Fruit fly (Drosophila melanogaster) Kc167 (cell line): ENCODE results near the gene CG8360.

ENCODE experiments used
- Myc ChIP-seq: fragments of >200 bp; optimal IDR thresholded peaks from 2 replicates; lab custom pipeline; 2017; ENCODE audit warnings: missing external identifiers
- Sin3A ChIP-seq: fragments of >200 bp; optimal IDR thresholded peaks from 2 replicates; lab custom pipeline; 2018; ENCODE audit warnings: missing external identifiers
- h ChIP-seq: fragments of >200 bp; optimal IDR thresholded peaks from 3 replicates; lab custom pipeline; 2018; ENCODE audit warnings: missing external identifiers
- insv ChIP-seq: fragments of >200 bp; optimal IDR thresholded peaks from 3 replicates; lab custom pipeline; 2018; ENCODE audit warnings: missing external identifiers
- psq ChIP-seq: fragments of >200 bp; optimal IDR thresholded peaks from 2 replicates; lab custom pipeline; 2017; ENCODE audit warnings: missing external identifiers
- ttk ChIP-seq: sonication (Bioruptor generic); optimal IDR thresholded peaks from 2 replicates; lab custom pipeline; 2017; ENCODE audit warnings: missing external identifiers

Gene CG8360

DNA sequence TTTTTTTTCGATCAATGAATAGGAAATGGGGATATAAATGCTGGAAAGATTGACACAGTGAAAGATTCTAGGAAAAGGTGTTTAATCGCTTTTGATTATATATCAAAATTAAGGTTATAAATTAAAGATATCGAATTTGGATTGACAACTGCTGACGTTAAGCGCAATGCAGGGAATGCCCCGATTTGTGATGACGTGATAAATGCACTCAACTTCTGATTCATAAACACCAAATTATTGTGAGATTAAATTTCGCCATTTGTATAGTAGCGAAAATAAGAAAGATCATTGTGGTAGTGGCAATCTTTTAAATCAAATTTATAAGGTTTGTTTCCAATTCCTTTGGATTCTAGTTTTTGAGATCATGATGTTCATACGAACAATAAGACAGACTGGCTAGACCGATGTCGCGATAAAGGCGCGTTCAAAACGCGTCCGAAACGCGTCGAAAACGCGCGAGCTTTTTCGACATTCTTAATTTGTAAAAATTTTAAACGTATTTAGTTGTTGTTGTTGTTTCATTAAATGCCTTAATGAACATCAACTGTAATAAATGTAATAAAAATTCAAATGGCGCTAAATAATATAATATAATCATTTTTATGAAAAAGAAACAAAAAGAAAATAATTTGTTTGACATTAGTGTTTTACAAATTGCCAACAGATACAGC lies 2.6 kb downstream of the CG8360 start, which contains the start of gene CG8349:
Gene CG8349 (plus strand): TSS at position 657 of the 671 bp plus-strand sequence.
- TF ChIP-seq Sin3A (lab: Kevin White, UChicago), result no peak
- TF ChIP-seq psq (lab: Kevin White, UChicago), result no peak
- TF ChIP-seq h (lab: Kevin White, UChicago), result no peak
- no peak for TF ChIP-seq ttk (lab: Kevin White, UChicago)
- no peak for TF ChIP-seq insv (lab: Kevin White, UChicago)
- TF ChIP-seq Myc (lab: Kevin White, UChicago), result no peak

DNA sequence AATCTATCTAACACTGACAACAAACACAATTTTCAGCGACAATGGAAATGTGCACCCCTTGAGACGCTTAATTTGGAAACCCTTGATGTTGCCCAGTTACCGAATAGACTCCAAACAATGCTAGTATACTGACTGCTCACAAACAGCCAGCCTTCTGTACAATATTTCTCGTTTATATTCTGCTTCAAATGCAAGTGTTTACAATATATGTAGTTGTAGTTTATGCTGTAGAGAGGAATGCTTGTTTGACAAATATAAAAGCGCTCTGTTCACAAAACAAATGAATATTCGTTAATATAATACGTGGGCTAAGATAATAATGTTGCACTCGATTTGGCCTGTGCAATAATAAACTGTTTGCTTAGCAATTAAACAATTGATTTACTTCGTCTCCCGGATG lies 5.2 kb downstream of the CG8360 start, which contains the start of gene CG8292:
Gene CG8292 (minus strand): TSS at position 101 of the 400 bp plus-strand sequence.
- TF ChIP-seq Sin3A (lab: Kevin White, UChicago) (no peak), ttk (lab: Kevin White, UChicago) (no peak), Myc (lab: Kevin White, UChicago) (no peak), psq (lab: Kevin White, UChicago) (no peak), insv (lab: Kevin White, UChicago) (no peak), h (lab: Kevin White, UChicago) (no peak)

DNA sequence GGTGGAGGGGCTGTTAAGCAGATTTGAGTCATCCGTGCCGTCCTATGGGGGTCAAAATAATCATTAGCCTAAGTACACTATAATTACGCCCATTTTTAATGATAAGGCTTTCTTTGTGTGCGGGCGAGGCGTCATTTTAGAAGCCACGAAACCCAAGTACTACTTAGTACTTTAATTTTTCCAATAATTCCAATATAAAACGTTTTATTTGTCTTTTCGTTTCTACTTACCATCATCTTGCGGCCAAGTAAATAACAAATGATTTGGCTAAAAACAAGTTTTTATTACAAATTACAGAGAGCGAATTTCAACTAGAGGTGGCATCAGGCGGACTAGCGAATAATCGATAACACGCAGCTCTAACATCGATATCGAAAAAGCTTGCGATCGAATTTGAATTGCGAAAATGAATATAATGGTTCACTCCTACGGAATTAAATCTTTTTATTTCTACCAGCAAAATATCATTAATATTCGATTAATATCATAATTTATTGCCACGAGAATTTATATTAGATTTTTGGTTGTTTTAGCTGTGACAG lies 7.7 kb downstream of the CG8360 start, which contains the start of gene Snx6:
Gene Snx6 (minus strand): TSS at position 349 of the 542 bp plus-strand sequence.
- TF ChIP-seq h (lab: Kevin White, UChicago) (no peak), Myc (lab: Kevin White, UChicago) (no peak), Sin3A (lab: Kevin White, UChicago) (no peak), psq (lab: Kevin White, UChicago) (no peak), ttk (lab: Kevin White, UChicago) (no peak), insv (lab: Kevin White, UChicago) (no peak)

DNA sequence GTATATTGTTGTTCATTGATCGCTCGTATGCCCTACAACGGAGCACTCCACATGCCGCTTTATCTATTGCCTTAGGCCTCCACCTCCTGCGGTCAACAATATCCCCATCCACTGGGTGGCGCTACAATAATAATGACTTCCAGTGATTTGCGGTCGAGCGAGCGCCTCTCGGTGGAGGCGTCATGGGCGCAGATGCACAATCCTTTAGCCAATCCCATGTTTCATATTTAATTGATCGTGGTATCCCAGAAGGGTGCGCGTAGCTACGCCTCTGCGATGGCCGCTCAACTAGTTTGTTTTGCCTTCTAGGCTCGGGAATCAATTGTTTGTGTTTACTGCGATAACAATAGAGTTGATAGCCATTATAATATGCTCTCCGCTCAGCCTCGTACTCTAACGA lies 16.4 kb downstream of the CG8360 start:
- TF ChIP-seq insv (lab: Kevin White, UChicago), result no peak
- no peak for TF ChIP-seq h (lab: Kevin White, UChicago)
- no peak for TF ChIP-seq Sin3A (lab: Kevin White, UChicago)
- TF ChIP-seq Myc (lab: Kevin White, UChicago), result no peak
- TF ChIP-seq psq (lab: Kevin White, UChicago), result no peak
- TF ChIP-seq ttk (lab: Kevin White, UChicago), result no peak

DNA sequence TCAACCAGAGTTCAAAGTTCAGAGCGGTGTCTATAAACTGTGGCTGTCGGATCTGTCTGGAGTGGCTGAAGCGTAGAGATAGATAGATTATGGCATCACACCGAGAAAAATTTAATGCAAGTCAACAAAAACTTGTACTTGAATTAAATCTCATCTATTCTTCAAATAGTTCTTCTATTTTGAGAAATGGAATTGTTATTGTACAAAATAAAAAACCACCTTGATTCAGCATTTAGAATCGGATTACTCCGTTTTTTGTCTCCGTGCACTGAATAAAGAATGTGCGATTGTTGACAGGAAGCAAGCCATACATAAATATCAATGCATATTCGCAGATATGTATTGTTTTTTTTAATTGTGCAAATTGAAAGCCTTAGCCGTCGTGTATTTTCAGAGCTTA lies 16.9 kb downstream of the CG8360 start:
- TF ChIP-seq Myc (lab: Kevin White, UChicago) (no peak), Sin3A (lab: Kevin White, UChicago) (no peak), psq (lab: Kevin White, UChicago) (no peak), insv (lab: Kevin White, UChicago) (no peak)

DNA sequence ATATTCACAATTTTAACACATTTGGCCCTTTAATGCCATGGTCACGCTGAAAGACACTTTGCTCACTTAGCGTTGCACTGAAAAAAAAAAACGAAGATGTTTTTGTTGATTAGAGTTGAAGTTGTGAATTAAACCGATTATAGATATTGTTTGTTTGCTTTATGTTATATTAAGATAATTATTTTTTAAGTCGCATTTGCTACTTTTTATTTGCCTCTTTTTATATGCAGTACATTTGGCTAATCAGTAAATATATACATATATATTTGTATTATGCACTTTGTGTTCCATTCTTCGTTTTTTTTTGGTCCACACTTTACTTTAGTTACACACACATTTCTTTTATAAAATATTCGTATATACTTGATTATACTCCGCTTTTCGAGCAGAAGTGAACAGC lies 17.5 kb downstream of the CG8360 start:
- TF ChIP-seq psq (lab: Kevin White, UChicago), result no peak
- TF ChIP-seq Myc (lab: Kevin White, UChicago), result no peak
- no peak for TF ChIP-seq insv (lab: Kevin White, UChicago)
- no peak for TF ChIP-seq Sin3A (lab: Kevin White, UChicago)

DNA sequence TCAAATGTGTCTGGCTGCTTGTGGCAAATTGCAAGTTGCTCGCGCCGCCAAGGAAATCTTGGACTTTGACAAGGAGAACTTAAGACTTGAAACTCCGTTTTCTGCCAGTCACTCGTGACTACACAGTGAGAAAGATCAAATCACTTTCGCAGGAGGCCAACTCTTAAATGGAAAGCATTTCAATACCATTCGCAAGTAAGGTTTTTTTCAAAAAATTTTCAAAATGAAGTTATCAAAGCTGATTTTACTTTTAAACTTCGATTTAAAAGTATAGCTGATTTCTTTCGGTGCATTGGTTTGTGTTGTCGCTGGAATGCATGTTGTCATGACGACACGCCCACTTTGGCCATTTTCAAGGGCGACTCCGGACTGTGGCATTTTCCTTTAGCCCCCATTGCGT lies 19.6 kb downstream of the CG8360 start:
- TF ChIP-seq psq (lab: Kevin White, UChicago) (no peak), ttk (lab: Kevin White, UChicago) (no peak), Sin3A (lab: Kevin White, UChicago) (no peak), Myc (lab: Kevin White, UChicago) (no peak), h (lab: Kevin White, UChicago) (no peak), insv (lab: Kevin White, UChicago) (no peak)

DNA sequence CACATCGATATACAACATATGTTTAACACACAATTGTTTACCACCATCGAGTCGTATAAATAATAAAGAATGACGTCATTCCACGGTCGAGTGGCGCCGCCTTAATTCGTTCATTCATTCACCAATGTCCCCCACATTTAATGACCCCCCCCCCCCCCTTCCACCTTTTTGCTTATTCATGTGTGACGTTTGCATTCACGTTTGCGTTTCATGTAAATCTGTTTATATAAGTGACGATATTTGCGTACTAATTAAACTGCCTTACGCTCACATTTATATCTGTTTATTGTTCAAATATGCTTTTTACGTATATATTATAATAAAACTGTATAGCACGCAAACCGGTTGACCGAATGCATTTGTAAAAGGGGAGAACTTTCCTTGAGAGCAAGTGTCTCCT lies 20.8 kb downstream of the CG8360 start:
- TF ChIP-seq Myc (lab: Kevin White, UChicago), result no peak
- no peak for TF ChIP-seq ttk (lab: Kevin White, UChicago)
- TF ChIP-seq psq (lab: Kevin White, UChicago), result no peak
- no peak for TF ChIP-seq insv (lab: Kevin White, UChicago)
- no peak for TF ChIP-seq Sin3A (lab: Kevin White, UChicago)
- TF ChIP-seq h (lab: Kevin White, UChicago), result no peak

DNA sequence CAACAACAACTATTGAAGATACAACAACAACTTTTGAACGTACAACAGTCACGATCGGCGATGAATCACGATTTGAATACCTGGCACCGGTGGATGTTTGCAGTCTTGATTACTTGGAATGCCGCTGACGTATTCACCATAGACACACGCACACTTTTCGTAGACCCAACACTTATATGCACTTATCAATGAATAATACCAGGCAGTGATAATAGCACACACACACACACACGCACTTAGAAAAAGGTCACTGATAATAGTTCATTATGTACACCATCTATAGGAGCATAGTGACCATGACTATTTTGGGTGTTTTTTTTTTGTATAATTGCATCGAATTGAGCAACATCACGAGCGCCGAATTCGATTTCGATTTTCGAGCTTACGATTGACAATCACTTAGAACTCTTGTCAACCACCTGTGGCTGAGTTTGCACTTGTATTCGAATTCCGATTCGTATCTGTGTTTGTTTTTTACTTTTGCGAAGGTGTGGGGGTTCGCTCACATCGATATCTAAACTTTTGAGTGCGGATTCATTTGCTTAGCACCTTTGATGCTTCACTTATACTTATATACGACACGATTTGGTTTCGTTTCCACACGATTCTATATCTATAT lies 26.4 kb downstream of the CG8360 start:
- TF ChIP-seq insv (lab: Kevin White, UChicago) (no peak), h (lab: Kevin White, UChicago) (no peak), Sin3A (lab: Kevin White, UChicago) (no peak), psq (lab: Kevin White, UChicago) (no peak), Myc (lab: Kevin White, UChicago) (no peak), ttk (lab: Kevin White, UChicago) (no peak)

DNA sequence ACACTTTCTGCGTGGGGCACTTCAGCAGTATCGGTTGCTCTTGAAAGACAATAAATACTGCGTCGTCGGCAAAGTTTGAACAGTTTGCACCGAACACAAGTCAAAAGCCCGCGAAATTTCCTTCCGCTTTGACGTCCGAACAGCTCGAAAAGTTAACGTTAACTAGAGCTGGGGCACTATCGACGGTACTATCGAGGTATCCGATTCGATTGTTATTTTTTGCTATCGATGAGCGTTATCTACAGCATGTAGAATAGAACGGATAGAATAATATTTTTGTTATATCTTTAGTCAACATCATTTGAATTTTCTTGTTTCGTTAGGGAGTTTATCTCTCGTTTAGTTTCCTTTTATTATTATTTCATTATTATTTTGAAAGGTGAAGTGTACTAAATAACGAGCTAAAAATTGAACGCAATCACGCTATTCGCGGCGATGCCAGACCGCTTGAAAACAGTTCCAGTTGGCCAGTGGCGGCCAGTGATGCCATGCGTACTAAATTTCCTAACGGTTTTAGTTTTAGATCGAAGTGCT lies 27.0 kb downstream of the CG8360 start, which contains the start of gene Pvr:
Gene Pvr (minus strand): TSS at position 167 of the 534 bp plus-strand sequence.
- TF ChIP-seq h (lab: Kevin White, UChicago) (no peak), ttk (lab: Kevin White, UChicago) (no peak), insv (lab: Kevin White, UChicago) (no peak), psq (lab: Kevin White, UChicago) (no peak), Sin3A (lab: Kevin White, UChicago) (no peak), Myc (lab: Kevin White, UChicago) (no peak)

DNA sequence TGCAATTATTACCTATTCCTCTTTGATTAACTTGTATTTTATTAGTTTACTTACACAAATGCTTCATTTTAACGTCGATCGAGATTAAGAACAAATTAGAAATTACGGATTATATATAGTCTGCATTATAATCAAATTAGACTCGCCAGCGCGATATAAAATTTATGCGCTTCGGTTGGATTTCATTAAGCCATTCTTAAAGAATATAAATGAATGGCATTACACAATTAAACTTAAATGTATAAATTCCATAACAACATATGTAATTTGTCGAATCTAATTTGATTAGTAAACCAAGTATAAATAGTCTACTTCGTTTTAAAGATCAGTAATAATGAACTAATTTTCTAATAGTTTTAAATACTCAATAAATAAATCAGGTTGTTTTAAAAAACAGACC lies 28.9 kb downstream of the CG8360 start, which contains the start of gene Spn28F:
Gene Spn28F (minus strand): TSS at position 101 of the 400 bp plus-strand sequence.
- no peak for TF ChIP-seq psq (lab: Kevin White, UChicago)
- TF ChIP-seq Sin3A (lab: Kevin White, UChicago), result no peak
- TF ChIP-seq insv (lab: Kevin White, UChicago), result no peak
- TF ChIP-seq Myc (lab: Kevin White, UChicago), result no peak
- TF ChIP-seq h (lab: Kevin White, UChicago), result no peak
- no peak for TF ChIP-seq ttk (lab: Kevin White, UChicago)
